Fruit fly (Drosophila melanogaster): ENCODE measurements around the gene Ilp3.

Gene Ilp3

dm6 chr3L:9764915-9765709, 36.8 kb downstream of the Ilp3 start:
- TF ChIP-seq CG32121 (GFP tag; IDR thresholded peaks at IDR 0.05) (no peak), CG8159 (tag; optimal IDR thresholded peaks at IDR 0.05) (peak; percentile 48), CG8301 (tag; optimal IDR thresholded peaks at IDR 0.05) (peak; percentile 62), CG13204 (GFP tag; optimal IDR thresholded peaks at IDR 0.05) (no peak), CG12605 (GFP tag; IDR thresholded peaks at IDR 0.05) (0 out of 2 replicates have a peak, but pooled peaks have one; percentile 16), fd96Ca (GFP tag; IDR thresholded peaks at IDR 0.05) (peak; percentile 23; the same call in 1 of the 3 replicates), Pif1A (GFP tag; optimal IDR thresholded peaks at IDR 0.05) (peak; percentile 23), CG4496 (GFP tag; IDR thresholded peaks at IDR 0.05) (peak; percentile 53; the same call in 2 of the 3 replicates), CG17806 (tag; optimal IDR thresholded peaks at IDR 0.05) (peak; percentile 50), Snoo (tag; optimal IDR thresholded peaks at IDR 0.05) (peak; percentile 13), CG15710 (tag; optimal IDR thresholded peaks at IDR 0.05) (peak; percentile 25), CG10348 (GFP tag; IDR thresholded peaks at IDR 0.05) (no peak), CG14655 (GFP tag; optimal IDR thresholded peaks at IDR 0.05) (peak; percentile 80), Pif1B (GFP tag; optimal IDR thresholded peaks at IDR 0.05) (peak; percentile 24), CG9948 (tag; optimal IDR thresholded peaks at IDR 0.05) (peak; percentile 30)

dm6 chr3L:9764307-9764706, 37.6 kb downstream of the Ilp3 start:
- TF ChIP-seq CG34367 (tag; optimal IDR thresholded peaks at IDR 0.05) = no peak
- TF ChIP-seq fd96Ca (GFP tag; IDR thresholded peaks at IDR 0.05) = no peak
- no peak for TF ChIP-seq Ets98B (GFP tag; IDR thresholded peaks at IDR 0.05)
- TF ChIP-seq CG14655 (GFP tag; optimal IDR thresholded peaks at IDR 0.05) = peak; percentile 53
- no peak for TF ChIP-seq CG32121 (GFP tag; IDR thresholded peaks at IDR 0.05)
- peak; percentile 11 for TF ChIP-seq CG9948 (tag; optimal IDR thresholded peaks at IDR 0.05)
- TF ChIP-seq CG4496 (GFP tag; IDR thresholded peaks at IDR 0.05) = no peak
- TF ChIP-seq CG17806 (tag; optimal IDR thresholded peaks at IDR 0.05) = peak; percentile 24
- TF ChIP-seq Snoo (tag; optimal IDR thresholded peaks at IDR 0.05) = no peak
- no peak for TF ChIP-seq CG13204 (GFP tag; optimal IDR thresholded peaks at IDR 0.05)
- TF ChIP-seq CG10348 (GFP tag; IDR thresholded peaks at IDR 0.05) = no peak
- TF ChIP-seq gl (tag; optimal IDR thresholded peaks at IDR 0.05) = no peak
- TF ChIP-seq CG12605 (GFP tag; IDR thresholded peaks at IDR 0.05) = peak; percentile 7; the same call in 1 of the 2 replicates
- TF ChIP-seq CG8159 (tag; optimal IDR thresholded peaks at IDR 0.05) = peak; percentile 7
- TF ChIP-seq Pif1B (GFP tag; optimal IDR thresholded peaks at IDR 0.05) = no peak
- TF ChIP-seq Pif1A (GFP tag; optimal IDR thresholded peaks at IDR 0.05) = no peak

- no peak for TF ChIP-seq Snoo (tag; optimal IDR thresholded peaks at IDR 0.05)
- TF ChIP-seq CG4496 (GFP tag; IDR thresholded peaks at IDR 0.05) = peak; percentile 45; the same call in 2 of the 3 replicates
- peak; percentile 58 for TF ChIP-seq EcR (GFP tag; optimal IDR thresholded peaks at IDR 0.05)
- TF ChIP-seq CG12605 (GFP tag; IDR thresholded peaks at IDR 0.05) = 0 out of 2 replicates have a peak, but pooled peaks have one; percentile 11
- no peak for TF ChIP-seq CG14655 (GFP tag; optimal IDR thresholded peaks at IDR 0.05)
Measured at dm6 chr3L:9763389-9763917, 38.5 kb downstream of the Ilp3 start, which contains the start of gene Ae2. TSS of gene Ae2 (plus strand) at chr3L:9763544.

dm6 chr3L:9762036-9762597, 39.8 kb downstream of the Ilp3 start:
- TF ChIP-seq fd96Ca (GFP tag; IDR thresholded peaks at IDR 0.05) = peak; percentile 61; the same call in 1 of the 3 replicates
- no peak for TF ChIP-seq CG8159 (tag; optimal IDR thresholded peaks at IDR 0.05)
- peak; percentile 48; the same call in 1 of the 2 replicates for TF ChIP-seq Ets98B (GFP tag; IDR thresholded peaks at IDR 0.05)
- peak; percentile 73; the same call in 2 of the 3 replicates for TF ChIP-seq CG4496 (GFP tag; IDR thresholded peaks at IDR 0.05)
- TF ChIP-seq CG12605 (GFP tag; IDR thresholded peaks at IDR 0.05) = peak; percentile 59
- TF ChIP-seq CG32121 (GFP tag; IDR thresholded peaks at IDR 0.05) = no peak
- peak; percentile 7 for TF ChIP-seq CG8301 (tag; optimal IDR thresholded peaks at IDR 0.05)
- TF ChIP-seq CG14655 (GFP tag; optimal IDR thresholded peaks at IDR 0.05) = peak; percentile 28

- TF ChIP-seq CG15710 (tag; optimal IDR thresholded peaks at IDR 0.05) (no peak), CG8159 (tag; optimal IDR thresholded peaks at IDR 0.05) (no peak), CG14655 (GFP tag; optimal IDR thresholded peaks at IDR 0.05) (no peak), rn (GFP tag; IDR thresholded peaks at IDR 0.05) (no peak), Ets98B (GFP tag; IDR thresholded peaks at IDR 0.05) (no peak), CG34367 (tag; optimal IDR thresholded peaks at IDR 0.05) (no peak), gl (tag; optimal IDR thresholded peaks at IDR 0.05) (no peak), CG4496 (GFP tag; IDR thresholded peaks at IDR 0.05) (no peak), CG13204 (GFP tag; optimal IDR thresholded peaks at IDR 0.05) (no peak), EcR (GFP tag; optimal IDR thresholded peaks at IDR 0.05) (no peak), CG17806 (tag; optimal IDR thresholded peaks at IDR 0.05) (no peak), Snoo (tag; optimal IDR thresholded peaks at IDR 0.05) (no peak), CG12605 (GFP tag; IDR thresholded peaks at IDR 0.05) (no peak), CG10348 (GFP tag; IDR thresholded peaks at IDR 0.05) (no peak)
Measured at dm6 chr3L:9760151-9760749, 41.7 kb downstream of the Ilp3 start, which contains the start of gene CG42268. TSS of gene CG42268 (minus strand) at chr3L:9760395.

All from whole organism, pupa.